Worm (Caenorhabditis elegans): ENCODE measurements around the gene nhr-88.

DNA sequence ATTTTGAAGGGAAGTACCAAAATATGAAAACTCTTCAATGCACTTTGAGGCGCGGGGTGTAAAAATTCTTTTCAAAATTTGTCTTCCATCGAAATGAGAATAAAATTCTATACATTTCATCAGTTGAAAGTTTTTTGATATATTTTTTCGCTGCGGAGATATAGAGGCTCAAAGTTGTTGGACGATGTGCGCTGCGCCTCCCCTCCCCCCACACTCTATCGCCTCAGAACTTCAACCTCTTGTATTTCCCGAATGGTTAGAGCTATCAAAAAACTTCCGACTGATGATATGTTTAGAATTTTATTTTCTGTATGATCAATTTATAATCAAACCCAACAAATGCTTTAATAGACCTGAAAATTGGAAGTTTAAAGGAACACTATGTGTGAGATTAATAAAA lies 27.8 kb upstream of the nhr-88 start:
- TF ChIP-seq zag-1 (tag; optimal IDR thresholded peaks at IDR 0.05) (no peak), mab-5 (tag; optimal IDR thresholded peaks at IDR 0.05) (no peak)

All from whole organism, L2 larva.